Fruit fly (Drosophila melanogaster) whole organism, embryonic: Measurements from ENCODE around the gene CG8292.
A peak's percentile ranks its signal among the peaks of the same experiment; 100 is the strongest.

Experiments
- CG11560 ChIP-seq: fragments of 200-800 bp; sonication (Bioruptor generic); IDR thresholded peaks from 3 replicates; pipeline ENCODE4 v1.3.6; 2022; ENCODE audit warnings: missing biosample characterization, missing genetic modification characterization
- CG12299 ChIP-seq: fragments of 200-800 bp; sonication (Bioruptor generic); optimal IDR thresholded peaks from 2 replicates; lab custom pipeline; 2018; ENCODE audit warnings: missing biosample characterization, mild to moderate bottlenecking, missing genetic modification characterization
- CG12391 ChIP-seq: fragments of 200-800 bp; sonication (Bioruptor generic); optimal IDR thresholded peaks from 3 replicates; lab custom pipeline; 2018; ENCODE audit warnings: missing biosample characterization, mild to moderate bottlenecking, missing genetic modification characterization, moderate library complexity
- CG13624 ChIP-seq: fragments of 200-800 bp; sonication (Bioruptor generic); optimal IDR thresholded peaks from 2 replicates; lab custom pipeline; 2016; ENCODE audit warnings: missing biosample characterization, missing genetic modification characterization
- CG3407 ChIP-seq: fragments of 200-800 bp; sonication (Bioruptor generic); optimal IDR thresholded peaks from 2 replicates; lab custom pipeline; 2018; ENCODE audit warnings: missing biosample characterization, mild to moderate bottlenecking, missing genetic modification characterization
- CG34376 ChIP-seq: fragments of 200-800 bp; sonication (Bioruptor generic); optimal IDR thresholded peaks from 2 replicates; lab custom pipeline; 2018; ENCODE audit warnings: missing biosample characterization, mild to moderate bottlenecking, missing genetic modification characterization
- CG34422 ChIP-seq: fragments of 200-800 bp; sonication (Bioruptor generic); IDR thresholded peaks from 3 replicates; pipeline ENCODE4 v1.3.6; 2022; ENCODE audit warnings: missing biosample characterization, missing genetic modification characterization
- CG4282 ChIP-seq: fragments of 200-800 bp; sonication (Bioruptor generic); optimal IDR thresholded peaks from 2 replicates; lab custom pipeline; 2016; ENCODE audit warnings: missing biosample characterization, missing genetic modification characterization
- CG43689 ChIP-seq: fragments of 200-800 bp; sonication (Bioruptor generic); IDR thresholded peaks from 2 replicates; pipeline ENCODE4 v1.3.6; 2022; ENCODE audit warnings: missing biosample characterization, missing genetic modification characterization
- CG4730 ChIP-seq: fragments of 200-800 bp; sonication (Bioruptor generic); IDR thresholded peaks from 2 replicates; pipeline ENCODE4 v1.3.6; 2022; ENCODE audit warnings: missing biosample characterization, missing genetic modification characterization
- CG4820 ChIP-seq: fragments of 200-800 bp; sonication (Bioruptor generic); optimal IDR thresholded peaks from 3 replicates; lab custom pipeline; 2016; ENCODE audit warnings: missing biosample characterization, missing genetic modification characterization
- CG5953 ChIP-seq: fragments of 200-800 bp; sonication (Bioruptor generic); IDR thresholded peaks from 2 replicates; pipeline ENCODE4 v1.3.6; 2022; ENCODE audit warnings: missing biosample characterization, missing genetic modification characterization
- CG6813 ChIP-seq: fragments of 200-800 bp; sonication (Bioruptor generic); optimal IDR thresholded peaks from 2 replicates; lab custom pipeline; 2017; ENCODE audit warnings: missing biosample characterization, missing genetic modification characterization, mild to moderate bottlenecking, moderate library complexity, missing genetic modification reagents
- CG7786 ChIP-seq: fragments of 200-800 bp; sonication (Bioruptor generic); optimal IDR thresholded peaks from 2 replicates; lab custom pipeline; 2016; ENCODE audit warnings: missing biosample characterization, missing genetic modification characterization
- CG7987 ChIP-seq: fragments of 200-800 bp; sonication (Bioruptor generic); optimal IDR thresholded peaks from 2 replicates; lab custom pipeline; 2018; ENCODE audit warnings: missing biosample characterization, mild to moderate bottlenecking, missing genetic modification characterization, moderate library complexity
- CG8388 ChIP-seq: fragments of 200-800 bp; sonication (Bioruptor generic); optimal IDR thresholded peaks from 2 replicates; lab custom pipeline; 2019; ENCODE audit warnings: missing biosample characterization, mild to moderate bottlenecking, missing genetic modification characterization, moderate library complexity
- D ChIP-seq, 2 experiments: fragments of 200-800 bp in 1 of 2; fragments of >200 bp in 1 of 2; sonication (Bioruptor generic) in 1 of 2; optimal IDR thresholded peaks; 2 replicates in 1 of 2; 3 replicates in 1 of 2; lab custom pipeline; 2017; ENCODE audit warnings: mild to moderate bottlenecking in 1 of 2, missing biosample characterization in 1 of 2, missing genetic modification characterization in 1 of 2, missing genetic modification reagents in 1 of 2
- Dp ChIP-seq: fragments of 200-800 bp; sonication (Bioruptor generic); optimal IDR thresholded peaks from 2 replicates; lab custom pipeline; 2018; ENCODE audit warnings: missing biosample characterization, mild to moderate bottlenecking, missing genetic modification characterization, moderate library complexity
- Fer2 ChIP-seq: fragments of 200-800 bp; sonication (Bioruptor generic); optimal IDR thresholded peaks from 2 replicates; lab custom pipeline; 2018; ENCODE audit warnings: missing biosample characterization, mild to moderate bottlenecking, missing genetic modification characterization, moderate library complexity
- HLH4C ChIP-seq: fragments of 200-800 bp; sonication (Bioruptor generic); IDR thresholded peaks from 3 replicates; pipeline ENCODE4 v1.3.6; 2022; ENCODE audit warnings: missing biosample characterization, missing genetic modification characterization; ENCODE audit not compliant: partially characterized antibody
- Hey ChIP-seq: fragments of 200-800 bp; sonication (Bioruptor generic); optimal IDR thresholded peaks from 3 replicates; lab custom pipeline; 2018; ENCODE audit warnings: missing biosample characterization, mild to moderate bottlenecking, missing genetic modification characterization
- Mad ChIP-seq: fragments of 200-800 bp; sonication (Bioruptor generic); optimal IDR thresholded peaks from 2 replicates; lab custom pipeline; 2016; ENCODE audit warnings: missing biosample characterization, missing genetic modification characterization
- Med ChIP-seq: fragments of 200-800 bp; sonication (Bioruptor generic); peaks from one replicate; lab custom pipeline; 2016; ENCODE audit warnings: missing biosample characterization, missing genetic modification characterization, mild to moderate bottlenecking, inconsistent platforms, moderate library complexity
- Sin3A ChIP-seq: fragments of >200 bp; optimal IDR thresholded peaks from 2 replicates; lab custom pipeline; 2018
- Sox100B ChIP-seq: fragments of 200-800 bp; sonication (Bioruptor generic); optimal IDR thresholded peaks from 3 replicates; lab custom pipeline; 2018; ENCODE audit warnings: missing biosample characterization, mild to moderate bottlenecking, missing genetic modification characterization
- Taf1 ChIP-seq: fragments of 200-800 bp; sonication (Bioruptor generic); IDR thresholded peaks from 2 replicates; pipeline ENCODE4 v1.3.6; 2022; ENCODE audit warnings: missing biosample characterization, missing genetic modification characterization
- Xrp1 ChIP-seq: fragments of 200-800 bp; sonication (Bioruptor generic); IDR thresholded peaks from 2 replicates; pipeline ENCODE4 v1.3.6; 2022; ENCODE audit warnings: missing biosample characterization, missing genetic modification characterization
- ap ChIP-seq: fragments of 200-800 bp; sonication (Bioruptor generic); IDR thresholded peaks from 2 replicates; pipeline ENCODE4 v1.3.6; 2022; ENCODE audit warnings: missing biosample characterization, missing genetic modification characterization
- bsh ChIP-seq, 2 experiments: fragments of 200-800 bp; sonication (Bioruptor generic); optimal IDR thresholded peaks; 2 replicates each; lab custom pipeline; 2017 to 2018; ENCODE audit warnings: mild to moderate bottlenecking in 2 of 2, missing biosample characterization in 2 of 2, missing genetic modification characterization in 2 of 2, moderate library complexity in 1 of 2
- cg ChIP-seq: fragments of 200-800 bp; sonication (Bioruptor generic); optimal IDR thresholded peaks from 3 replicates; lab custom pipeline; 2019; ENCODE audit warnings: missing biosample characterization, mild to moderate bottlenecking, missing genetic modification characterization, moderate library complexity
- corto ChIP-seq: fragments of 200-800 bp; sonication (Bioruptor generic); optimal IDR thresholded peaks from 2 replicates; lab custom pipeline; 2016; ENCODE audit warnings: missing biosample characterization, mild to moderate bottlenecking, missing genetic modification characterization, moderate library complexity
- eve ChIP-seq, 2 experiments: fragments of >200 bp; optimal IDR thresholded peaks; 2 replicates each; lab custom pipeline; 2017; ENCODE audit warnings: missing biosample characterization in 2 of 2, missing genetic modification characterization in 2 of 2
- eyg ChIP-seq: fragments of 200-800 bp; sonication (Bioruptor generic); optimal IDR thresholded peaks from 3 replicates; lab custom pipeline; 2016; ENCODE audit warnings: missing biosample characterization, missing genetic modification characterization
- fd96Cb ChIP-seq: fragments of 200-800 bp; sonication (Bioruptor generic); optimal IDR thresholded peaks from 2 replicates; lab custom pipeline; 2018; ENCODE audit warnings: missing biosample characterization, mild to moderate bottlenecking, missing genetic modification characterization, moderate library complexity
- h ChIP-seq: fragments of >200 bp; optimal IDR thresholded peaks from 2 replicates; lab custom pipeline; 2017
- inv ChIP-seq: fragments of 200-800 bp; sonication (Bioruptor generic); IDR thresholded peaks from 2 replicates; pipeline ENCODE4 v1.3.6; 2022; ENCODE audit warnings: missing biosample characterization, missing genetic modification characterization; ENCODE audit not compliant: partially characterized antibody
- ken ChIP-seq: fragments of 200-800 bp; sonication (Bioruptor generic); IDR thresholded peaks from 3 replicates; pipeline ENCODE4 v1.3.6; 2022; ENCODE audit warnings: missing biosample characterization, missing genetic modification characterization
- klu ChIP-seq: fragments of 200-800 bp; sonication (Bioruptor generic); IDR thresholded peaks from 2 replicates; pipeline ENCODE4 v1.3.6; 2022; ENCODE audit warnings: missing biosample characterization, missing genetic modification characterization
- maf-S ChIP-seq: fragments of 200-800 bp; sonication (Bioruptor generic); optimal IDR thresholded peaks from 2 replicates; lab custom pipeline; 2016; ENCODE audit warnings: missing biosample characterization, missing genetic modification characterization
- nerfin-2 ChIP-seq: fragments of 200-800 bp; sonication (Bioruptor generic); IDR thresholded peaks from 2 replicates; pipeline ENCODE4 v1.3.6; 2022; ENCODE audit warnings: missing biosample characterization, missing genetic modification characterization; ENCODE audit not compliant: partially characterized antibody
- otp ChIP-seq: fragments of 200-800 bp; sonication (Bioruptor generic); IDR thresholded peaks from 3 replicates; pipeline ENCODE4, ENCODE4 v1.3.6; 2022; ENCODE audit warnings: missing biosample characterization, missing genetic modification characterization
- peb ChIP-seq: fragments of 200-800 bp; sonication (Bioruptor generic); IDR thresholded peaks from 2 replicates; pipeline ENCODE4 v1.3.6; 2022; ENCODE audit warnings: missing biosample characterization, missing genetic modification characterization
- schlank ChIP-seq: fragments of 200-800 bp; sonication (Bioruptor generic); optimal IDR thresholded peaks from 2 replicates; lab custom pipeline; 2018; ENCODE audit warnings: missing biosample characterization, mild to moderate bottlenecking, missing genetic modification characterization
- sd ChIP-seq: fragments of 200-800 bp; sonication (Bioruptor generic); optimal IDR thresholded peaks from 3 replicates; lab custom pipeline; 2018; ENCODE audit warnings: missing biosample characterization, mild to moderate bottlenecking, missing genetic modification characterization, moderate library complexity
- sima ChIP-seq: fragments of 200-800 bp; sonication (Bioruptor generic); optimal IDR thresholded peaks from 2 replicates; lab custom pipeline; 2016; ENCODE audit warnings: missing biosample characterization, missing genetic modification characterization
- stwl ChIP-seq: fragments of 200-800 bp; sonication (Bioruptor generic); optimal IDR thresholded peaks from 3 replicates; lab custom pipeline; 2018; ENCODE audit warnings: missing biosample characterization, mild to moderate bottlenecking, missing genetic modification characterization, moderate library complexity
- sug ChIP-seq: fragments of 200-800 bp; optimal IDR thresholded peaks from 2 replicates; lab custom pipeline; 2019; ENCODE audit warnings: missing biosample characterization, mild to moderate bottlenecking, missing genetic modification characterization, moderate library complexity
- tna ChIP-seq: fragments of 200-800 bp; sonication (Bioruptor generic); IDR thresholded peaks from 2 replicates; pipeline ENCODE4 v1.3.6; 2022; ENCODE audit warnings: missing biosample characterization, missing genetic modification characterization; ENCODE audit not compliant: partially characterized antibody
- unc-4 ChIP-seq: fragments of 200-800 bp; sonication (Bioruptor generic); IDR thresholded peaks from 2 replicates; pipeline ENCODE4 v1.3.6; 2022; ENCODE audit warnings: missing biosample characterization, missing genetic modification characterization; ENCODE audit not compliant: partially characterized antibody
- vnd ChIP-seq: fragments of 200-800 bp; sonication (Bioruptor generic); IDR thresholded peaks from 3 replicates; pipeline ENCODE4 v1.3.6; 2022; ENCODE audit warnings: missing biosample characterization, missing genetic modification characterization; ENCODE audit not compliant: partially characterized antibody

Gene CG8292

DNA sequence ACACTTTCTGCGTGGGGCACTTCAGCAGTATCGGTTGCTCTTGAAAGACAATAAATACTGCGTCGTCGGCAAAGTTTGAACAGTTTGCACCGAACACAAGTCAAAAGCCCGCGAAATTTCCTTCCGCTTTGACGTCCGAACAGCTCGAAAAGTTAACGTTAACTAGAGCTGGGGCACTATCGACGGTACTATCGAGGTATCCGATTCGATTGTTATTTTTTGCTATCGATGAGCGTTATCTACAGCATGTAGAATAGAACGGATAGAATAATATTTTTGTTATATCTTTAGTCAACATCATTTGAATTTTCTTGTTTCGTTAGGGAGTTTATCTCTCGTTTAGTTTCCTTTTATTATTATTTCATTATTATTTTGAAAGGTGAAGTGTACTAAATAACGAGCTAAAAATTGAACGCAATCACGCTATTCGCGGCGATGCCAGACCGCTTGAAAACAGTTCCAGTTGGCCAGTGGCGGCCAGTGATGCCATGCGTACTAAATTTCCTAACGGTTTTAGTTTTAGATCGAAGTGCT, 22.0 kb upstream of the CG8292 start, which contains the start of gene Pvr (continued):
- TF ChIP-seq CG34422 (GFP tag; lab: Robert Waterston, UW) (peak; percentile 11; the same call in 1 of the 3 replicates), CG7786 (GFP tag; lab: Kevin White, UChicago) (no peak), Med (GFP tag; lab: Kevin White, UChicago) (peak; percentile 86), h (no peak), ap (GFP tag; lab: Robert Waterston, UW) (no peak), inv (GFP tag; lab: Robert Waterston, UW) (peak; percentile 94), Sox100B (no peak), CG5953 (GFP tag; lab: Robert Waterston, UW) (no peak), CG12391 (tag; lab: Kevin White, UChicago) (peak; percentile 2), CG11560 (no peak; the same call in 2 of the 3 replicates), CG12299 (tag; lab: Kevin White, UChicago) (no peak), maf-S (GFP tag; lab: Kevin White, UChicago) (no peak), D (optimal IDR thresholded peaks at IDR 0.05; lab: Kevin White, UChicago) (no peak), D (GFP tag; optimal IDR thresholded peaks at IDR 0.05; lab: Kevin White, UChicago) (no peak), Mad (GFP tag; lab: Kevin White, UChicago) (peak; percentile 0), peb (GFP tag; lab: Robert Waterston, UW) (no peak), unc-4 (GFP tag; lab: Robert Waterston, UW) (peak; percentile 94), Xrp1 (GFP tag; lab: Robert Waterston, UW) (no peak), CG34376 (peak; percentile 2), ken (GFP tag; lab: Robert Waterston, UW) (0 out of 3 replicates have a peak, but pooled peaks have one; percentile 8), sima (GFP tag; lab: Kevin White, UChicago) (no peak), CG7987 (GFP tag; lab: Kevin White, UChicago) (no peak), CG43689 (GFP tag; lab: Robert Waterston, UW) (no peak), vnd (GFP tag; lab: Robert Waterston, UW) (peak; percentile 89), Sin3A (lab: Kevin White, UChicago) (peak; percentile 82), otp (GFP tag; lab: Robert Waterston, UW) (0 out of 3 replicates have a peak, but pooled peaks have one; percentile 8), klu (GFP tag; lab: Robert Waterston, UW) (no peak; the same call in 1 of the 2 replicates), HLH4C (peak; percentile 97), Dp (peak; percentile 66), CG13624 (peak; percentile 51), Taf1 (no peak), CG3407 (GFP tag; lab: Kevin White, UChicago) (no peak), tna (GFP tag; lab: Robert Waterston, UW) (peak; percentile 89), CG6813 (GFP tag; lab: Kevin White, UChicago) (no peak), bsh (GFP tag; optimal IDR thresholded peaks at IDR 0.05; lab: Kevin White, UChicago) (no peak)
- TF ChIP-seq, all 482 proteins: peak for 103

DNA sequence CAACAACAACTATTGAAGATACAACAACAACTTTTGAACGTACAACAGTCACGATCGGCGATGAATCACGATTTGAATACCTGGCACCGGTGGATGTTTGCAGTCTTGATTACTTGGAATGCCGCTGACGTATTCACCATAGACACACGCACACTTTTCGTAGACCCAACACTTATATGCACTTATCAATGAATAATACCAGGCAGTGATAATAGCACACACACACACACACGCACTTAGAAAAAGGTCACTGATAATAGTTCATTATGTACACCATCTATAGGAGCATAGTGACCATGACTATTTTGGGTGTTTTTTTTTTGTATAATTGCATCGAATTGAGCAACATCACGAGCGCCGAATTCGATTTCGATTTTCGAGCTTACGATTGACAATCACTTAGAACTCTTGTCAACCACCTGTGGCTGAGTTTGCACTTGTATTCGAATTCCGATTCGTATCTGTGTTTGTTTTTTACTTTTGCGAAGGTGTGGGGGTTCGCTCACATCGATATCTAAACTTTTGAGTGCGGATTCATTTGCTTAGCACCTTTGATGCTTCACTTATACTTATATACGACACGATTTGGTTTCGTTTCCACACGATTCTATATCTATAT, 21.3 kb upstream of the CG8292 start:
- TF ChIP-seq corto (GFP tag; lab: Kevin White, UChicago) (peak; percentile 18), CG8388 (GFP tag; lab: Kevin White, UChicago) (no peak), CG6813 (GFP tag; lab: Kevin White, UChicago) (peak; percentile 16), eyg (GFP tag; lab: Kevin White, UChicago) (no peak), CG4730 (no peak), CG4282 (GFP tag; lab: Kevin White, UChicago) (no peak), sd (tag; lab: Kevin White, UChicago) (peak; percentile 96), nerfin-2 (GFP tag; lab: Robert Waterston, UW) (no peak), fd96Cb (tag; lab: Kevin White, UChicago) (no peak), eve (GFP tag; optimal IDR thresholded peaks at IDR 0.05; lab: Kevin White, UChicago) (peak in 1 of 2 experiments; percentile 74), sug (tag; lab: Kevin White, UChicago) (peak; percentile 12), CG4820 (no peak), schlank (no peak), stwl (tag; lab: Kevin White, UChicago) (no peak), cg (GFP tag; lab: Kevin White, UChicago) (peak; percentile 79), Hey (tag; lab: Kevin White, UChicago) (peak; percentile 41), Fer2 (tag; lab: Kevin White, UChicago) (no peak)
